Worm (Caenorhabditis elegans) whole organism, young adult: ENCODE results near the gene mmcm-1.
A peak's percentile ranks its signal among the peaks of the same experiment; 100 is the strongest.

Source experiments
- B0019.2 ChIP-seq: fragments of 200-800 bp; sonication (Bioruptor generic); conservative IDR thresholded peaks from 2 replicates; pipeline ENCODE4 v1.3.6; 2022; ENCODE audit warnings: missing genetic modification reagents, missing genetic modification characterization, missing compliant biosample characterization
- B0035.1 ChIP-seq: sonication (generic microtip); optimal IDR thresholded peaks from 2 replicates; lab custom pipeline; 2016; ENCODE audit warnings: missing genetic modification characterization, mild to moderate bottlenecking, missing compliant biosample characterization, missing genotype, missing genetic modification reagents
- B0261.1 ChIP-seq: sonication (generic microtip); optimal IDR thresholded peaks from 2 replicates; lab custom pipeline; 2016; ENCODE audit warnings: mild to moderate bottlenecking, missing genetic modification characterization, moderate library complexity, missing compliant biosample characterization
- B0336.3 ChIP-seq: fragments of 200-800 bp; sonication (Bioruptor generic); IDR thresholded peaks from 2 replicates; pipeline ENCODE4 v1.3.6; 2022; ENCODE audit warnings: missing genetic modification characterization, missing compliant biosample characterization
- F10E7.11 ChIP-seq: sonication (generic microtip); optimal IDR thresholded peaks from 2 replicates; lab custom pipeline; 2017; ENCODE audit warnings: mild to moderate bottlenecking, missing genetic modification characterization, moderate library complexity, missing compliant biosample characterization
- F37B4.10 ChIP-seq: fragments of 200-800 bp; sonication (Bioruptor generic); IDR thresholded peaks from 2 replicates; pipeline ENCODE4 v1.3.6; 2022; ENCODE audit warnings: missing genetic modification characterization, missing compliant biosample characterization
- F49E8.2 ChIP-seq: sonication (generic microtip); optimal IDR thresholded peaks from 3 replicates; lab custom pipeline; 2017; ENCODE audit warnings: missing genetic modification characterization, mild to moderate bottlenecking, missing compliant biosample characterization, antibody characterized with exemption, moderate library complexity; ENCODE audit not compliant: insufficient read depth
- F57A8.1 ChIP-seq: fragments of 200-800 bp; sonication (Bioruptor generic); optimal IDR thresholded peaks from 2 replicates; lab custom pipeline; 2018; ENCODE audit warnings: mild to moderate bottlenecking, missing genetic modification characterization, moderate library complexity, missing compliant biosample characterization
- Y53F4B.3 ChIP-seq: fragments of 200-800 bp; sonication (Bioruptor generic); IDR thresholded peaks from 2 replicates; pipeline ENCODE4 v1.3.6; 2022; ENCODE audit warnings: missing genetic modification reagents, missing genetic modification characterization, missing compliant biosample characterization
- Y79H2A.3 ChIP-seq: fragments of 200-800 bp; sonication (Bioruptor generic); conservative IDR thresholded peaks from 2 replicates; pipeline ENCODE4 v1.3.6; 2022; ENCODE audit warnings: missing genetic modification reagents, missing genetic modification characterization, missing compliant biosample characterization
- Y95B8A.8 ChIP-seq: fragments of 200-800 bp; sonication (Bioruptor generic); IDR thresholded peaks from 2 replicates; pipeline ENCODE4 v1.3.6; 2022; ENCODE audit warnings: missing genetic modification reagents, missing genetic modification characterization, missing compliant biosample characterization
- ama-1 ChIP-seq, 3 experiments: fragments of 150-350 bp in 1 of 3; sonication (generic microtip) in 2 of 3; optimal IDR thresholded peaks; 2 replicates each; lab custom pipeline; 2014 to 2018; ENCODE audit warnings: missing biosample characterization in 2 of 3, missing genetic modification characterization in 2 of 3, missing genetic modification reagents in 2 of 3
- bed-1 ChIP-seq: fragments of 200-800 bp; sonication (Bioruptor generic); IDR thresholded peaks from 2 replicates; pipeline ENCODE4 v1.3.6; 2022; ENCODE audit warnings: missing genetic modification reagents, missing genetic modification characterization, missing compliant biosample characterization
- cebp-2 ChIP-seq: fragments of 200-800 bp; sonication (Bioruptor generic); IDR thresholded peaks from 2 replicates; pipeline ENCODE4 v1.3.6; 2022; ENCODE audit warnings: missing genetic modification characterization, missing compliant biosample characterization
- ceh-40 ChIP-seq: fragments of 200-800 bp; sonication (Bioruptor generic); IDR thresholded peaks from 2 replicates; pipeline ENCODE4 v1.3.6; 2022; ENCODE audit warnings: missing genetic modification characterization, missing compliant biosample characterization
- ceh-79 ChIP-seq: sonication (generic microtip); optimal IDR thresholded peaks from 2 replicates; lab custom pipeline; 2017; ENCODE audit warnings: mild to moderate bottlenecking, missing genetic modification characterization, missing compliant biosample characterization
- dox-1 ChIP-seq: fragments of 200-800 bp; sonication (Bioruptor generic); IDR thresholded peaks from 2 replicates; pipeline ENCODE4 v1.3.6; 2022; ENCODE audit warnings: missing genetic modification reagents, missing genetic modification characterization, missing compliant biosample characterization
- dpl-1 ChIP-seq: fragments of 150-350 bp; optimal IDR thresholded peaks from 2 replicates; lab custom pipeline; 2014; ENCODE audit warnings: missing biosample characterization, missing genetic modification reagents, missing genetic modification characterization
- efl-1 ChIP-seq: fragments of 150-350 bp; optimal IDR thresholded peaks from 2 replicates; lab custom pipeline; 2014; ENCODE audit warnings: missing biosample characterization, missing genetic modification reagents, missing genetic modification characterization
- egl-18 ChIP-seq: fragments of 200-800 bp; sonication (Bioruptor generic); IDR thresholded peaks from 2 replicates; pipeline ENCODE4 v1.3.6; 2022; ENCODE audit warnings: missing genetic modification reagents, missing genetic modification characterization, missing compliant biosample characterization
- ekl-4 ChIP-seq: fragments of 200-800 bp; sonication (Bioruptor generic); IDR thresholded peaks from 2 replicates; pipeline ENCODE4 v1.3.6; 2022; ENCODE audit warnings: missing genetic modification reagents, missing genetic modification characterization, missing compliant biosample characterization
- fkh-3 ChIP-seq: sonication (generic microtip); optimal IDR thresholded peaks from 2 replicates; lab custom pipeline; 2016; ENCODE audit warnings: mild to moderate bottlenecking, missing genetic modification characterization, missing compliant biosample characterization
- gei-17 ChIP-seq: fragments of 200-800 bp; sonication (Bioruptor generic); optimal IDR thresholded peaks from 2 replicates; lab custom pipeline; 2018; ENCODE audit warnings: mild to moderate bottlenecking, missing genetic modification characterization, missing compliant biosample characterization
- him-1 ChIP-seq: sonication (generic microtip); optimal IDR thresholded peaks from 2 replicates; lab custom pipeline; 2016; ENCODE audit warnings: missing genotype, missing genetic modification reagents, missing genetic modification characterization, missing compliant biosample characterization
- hrde-1 ChIP-seq: sonication (generic microtip); optimal IDR thresholded peaks from 2 replicates; lab custom pipeline; 2016; ENCODE audit warnings: missing genetic modification characterization, mild to moderate bottlenecking, missing compliant biosample characterization, moderate library complexity, missing genotype, missing genetic modification reagents, borderline replicate concordance
- let-526 ChIP-seq: fragments of 200-800 bp; sonication (Bioruptor generic); IDR thresholded peaks from 2 replicates; pipeline ENCODE4 v1.3.6; 2022; ENCODE audit warnings: missing genetic modification reagents, missing genetic modification characterization, missing compliant biosample characterization
- let-607 ChIP-seq, 2 experiments: fragments of 200-800 bp in 1 of 2; sonication (Bioruptor generic) in 1 of 2; sonication (generic microtip) in 1 of 2; optimal IDR thresholded peaks; 2 replicates each; lab custom pipeline; 2016 to 2018; ENCODE audit warnings: mild to moderate bottlenecking in 2 of 2, missing compliant biosample characterization in 2 of 2, missing genetic modification characterization in 2 of 2, moderate library complexity in 2 of 2, missing genotype in 1 of 2
- lin-26 ChIP-seq: fragments of 200-800 bp; sonication (Bioruptor generic); IDR thresholded peaks from 2 replicates; pipeline ENCODE4 v1.3.6; 2022; ENCODE audit warnings: missing genetic modification reagents, missing genetic modification characterization, missing compliant biosample characterization
- lin-35 ChIP-seq, 3 experiments: fragments of 150-350 bp in 2 of 3; sonication (generic microtip) in 1 of 3; optimal IDR thresholded peaks; 2 replicates each; lab custom pipeline; 2014 to 2018; ENCODE audit warnings: missing biosample characterization in 3 of 3, missing genetic modification characterization in 3 of 3, missing genetic modification reagents in 3 of 3
- lin-40 ChIP-seq: sonication (generic microtip); optimal IDR thresholded peaks from 2 replicates; lab custom pipeline; 2016; ENCODE audit warnings: missing genetic modification characterization, mild to moderate bottlenecking, missing compliant biosample characterization, missing genotype, missing genetic modification reagents
- lsl-1 ChIP-seq: fragments of 200-800 bp; sonication (Bioruptor generic); optimal IDR thresholded peaks from 2 replicates; lab custom pipeline; 2018; ENCODE audit warnings: mild to moderate bottlenecking, missing genetic modification characterization, moderate library complexity, missing compliant biosample characterization
- madf-8 ChIP-seq: fragments of 200-800 bp; sonication (Bioruptor generic); conservative IDR thresholded peaks from 2 replicates; pipeline ENCODE4 v1.3.6; 2022; ENCODE audit warnings: missing genetic modification reagents, missing genetic modification characterization, missing compliant biosample characterization
- mcd-1 ChIP-seq: fragments of 200-800 bp; sonication (Bioruptor generic); IDR thresholded peaks from 2 replicates; pipeline ENCODE4 v1.3.6; 2022; ENCODE audit warnings: missing genetic modification reagents, missing genetic modification characterization, missing compliant biosample characterization
- nhr-120 ChIP-seq: fragments of 200-800 bp; sonication (Bioruptor generic); IDR thresholded peaks from 2 replicates; pipeline ENCODE4 v1.3.6; 2022; ENCODE audit warnings: missing genetic modification characterization, missing compliant biosample characterization
- nhr-80 ChIP-seq: sonication (generic microtip); optimal IDR thresholded peaks from 2 replicates; lab custom pipeline; 2016; ENCODE audit warnings: missing genetic modification characterization, missing compliant biosample characterization
- nhr-90 ChIP-seq: sonication (generic microtip); optimal IDR thresholded peaks from 2 replicates; lab custom pipeline; 2016; ENCODE audit warnings: missing genotype, mild to moderate bottlenecking, missing genetic modification characterization, missing compliant biosample characterization
- pbrm-1 ChIP-seq: fragments of 200-800 bp; sonication (Bioruptor generic); IDR thresholded peaks from 2 replicates; pipeline ENCODE4 v1.3.6; 2022; ENCODE audit warnings: missing genetic modification reagents, missing genetic modification characterization, missing compliant biosample characterization
- rec-8 ChIP-seq, 2 experiments: sonication (generic microtip); optimal IDR thresholded peaks; 2 replicates each; lab custom pipeline; 2016; ENCODE audit warnings: mild to moderate bottlenecking in 2 of 2, missing genetic modification characterization in 2 of 2, missing genetic modification reagents in 2 of 2, missing genotype in 2 of 2, missing biosample characterization in 1 of 2, missing compliant biosample characterization in 1 of 2, moderate library complexity in 1 of 2
- tbp1 ChIP-seq: fragments of 200-800 bp; sonication (Bioruptor generic); optimal IDR thresholded peaks from 2 replicates; lab custom pipeline; 2018; ENCODE audit warnings: mild to moderate bottlenecking, missing genetic modification characterization, missing compliant biosample characterization
- unc-62 ChIP-seq: fragments of 150-350 bp; optimal IDR thresholded peaks from 2 replicates; lab custom pipeline; 2014; ENCODE audit warnings: missing biosample characterization, missing genetic modification reagents, missing genetic modification characterization
- zim-3 ChIP-seq: sonication (generic microtip); optimal IDR thresholded peaks from 2 replicates; lab custom pipeline; 2017; ENCODE audit warnings: mild to moderate bottlenecking, missing genetic modification characterization, moderate library complexity, missing compliant biosample characterization
- ztf-18 ChIP-seq: sonication (generic microtip); optimal IDR thresholded peaks from 2 replicates; lab custom pipeline; 2016; ENCODE audit warnings: missing genotype, mild to moderate bottlenecking, missing genetic modification characterization, missing compliant biosample characterization
- ztf-28 ChIP-seq: fragments of 200-800 bp; sonication (Bioruptor generic); IDR thresholded peaks from 2 replicates; pipeline ENCODE4 v1.3.6; 2022; ENCODE audit warnings: missing genetic modification reagents, missing genetic modification characterization, missing compliant biosample characterization
- ztf-3 ChIP-seq: fragments of 200-800 bp; sonication (Bioruptor generic); optimal IDR thresholded peaks from 2 replicates; lab custom pipeline; 2018; ENCODE audit warnings: mild to moderate bottlenecking, missing genetic modification characterization, missing compliant biosample characterization

The mmcm-1 gene

ce11 chrIII:3871763-3872486 lies 35.6 kb downstream of the mmcm-1 start:
- TF ChIP-seq bed-1 (GFP tag; lab: Robert Waterston, UW), result no peak
- TF ChIP-seq zim-3 (tag; lab: Kevin White, UChicago), result peak; percentile 29
- TF ChIP-seq cebp-2 (GFP tag; lab: Robert Waterston, UW), result 0 out of 2 replicates have a peak, but pooled peaks have one; percentile 63
- no peak for TF ChIP-seq F57A8.1 (GFP tag; lab: Kevin White, UChicago)
- no peak for TF ChIP-seq F49E8.2
- TF ChIP-seq nhr-80, result peak; percentile 53
- no peak for TF ChIP-seq F37B4.10
- TF ChIP-seq Y95B8A.8 (GFP tag; lab: Robert Waterston, UW), result 0 out of 2 replicates have a peak, but pooled peaks have one; percentile 30
- TF ChIP-seq dox-1 (GFP tag; lab: Robert Waterston, UW), result peak; percentile 16; the same call in 1 of the 2 replicates
- no peak for TF ChIP-seq nhr-90 (tag; lab: Kevin White, UChicago)

ce11 chrIII:3869292-3869781 lies 38.1 kb downstream of the mmcm-1 start:
- TF ChIP-seq hrde-1 (peak; percentile 97), egl-18 (GFP tag; lab: Robert Waterston, UW) (no peak), Y53F4B.3 (GFP tag; lab: Robert Waterston, UW) (no peak), him-1 (tag; lab: Kevin White, UChicago) (peak; percentile 80), F10E7.11 (tag; lab: Kevin White, UChicago) (peak; percentile 86), ama-1 (optimal IDR thresholded peaks at IDR 0.05; lab: Kevin White, UChicago) (no peak), ama-1 (GFP tag; optimal IDR thresholded peaks at IDR 0.05; lab: Kevin White, UChicago) (peak in 1 of 2 experiments; percentile 96), Y79H2A.3 (GFP tag; lab: Robert Waterston, UW) (0 out of 2 replicates have a peak, but pooled peaks have one; percentile 22), pbrm-1 (GFP tag; lab: Robert Waterston, UW) (peak; percentile 80; the same call in 1 of the 2 replicates), lin-40 (tag; lab: Kevin White, UChicago) (peak; percentile 4), dox-1 (GFP tag; lab: Robert Waterston, UW) (peak; percentile 90), let-607 (tag; optimal IDR thresholded peaks at IDR 0.05; lab: Kevin White, UChicago) (peak; percentile 15 to 44), gei-17 (no peak), ztf-3 (GFP tag; lab: Kevin White, UChicago) (no peak), F57A8.1 (GFP tag; lab: Kevin White, UChicago) (no peak), efl-1 (peak; percentile 34), B0336.3 (peak; percentile 94), madf-8 (GFP tag; lab: Robert Waterston, UW) (peak; percentile 21), B0035.1 (peak; percentile 54), ceh-79 (tag; lab: Kevin White, UChicago) (peak; percentile 79), lin-35 (GFP tag; optimal IDR thresholded peaks at IDR 0.05; lab: Kevin White, UChicago) (peak in 1 of 3 experiments; percentile 57), dpl-1 (GFP tag; lab: Kevin White, UChicago) (no peak), ztf-18 (tag; lab: Kevin White, UChicago) (peak; percentile 59), ceh-40 (peak; percentile 80; the same call in 1 of the 2 replicates), tbp1 (GFP tag; lab: Kevin White, UChicago) (peak; percentile 68), unc-62 (GFP tag; lab: Kevin White, UChicago) (no peak), lin-26 (peak; percentile 79), mcd-1 (GFP tag; lab: Robert Waterston, UW) (peak; percentile 60; the same call in 1 of the 2 replicates), B0261.1 (tag; lab: Kevin White, UChicago) (peak; percentile 18), ekl-4 (GFP tag; lab: Robert Waterston, UW) (peak; percentile 88), Y95B8A.8 (GFP tag; lab: Robert Waterston, UW) (peak; percentile 80), nhr-120 (GFP tag; lab: Robert Waterston, UW) (no peak), lsl-1 (GFP tag; lab: Kevin White, UChicago) (peak; percentile 71), fkh-3 (tag; lab: Kevin White, UChicago) (no peak), ztf-28 (GFP tag; lab: Robert Waterston, UW) (no peak), B0019.2 (no peak), rec-8 (tag; optimal IDR thresholded peaks at IDR 0.05; lab: Kevin White, UChicago) (peak in 1 of 2 experiments; percentile 21), let-526 (GFP tag; lab: Robert Waterston, UW) (no peak)
